Fruit fly (Drosophila melanogaster): ENCODE data around the gene TfIIB.

DNA sequence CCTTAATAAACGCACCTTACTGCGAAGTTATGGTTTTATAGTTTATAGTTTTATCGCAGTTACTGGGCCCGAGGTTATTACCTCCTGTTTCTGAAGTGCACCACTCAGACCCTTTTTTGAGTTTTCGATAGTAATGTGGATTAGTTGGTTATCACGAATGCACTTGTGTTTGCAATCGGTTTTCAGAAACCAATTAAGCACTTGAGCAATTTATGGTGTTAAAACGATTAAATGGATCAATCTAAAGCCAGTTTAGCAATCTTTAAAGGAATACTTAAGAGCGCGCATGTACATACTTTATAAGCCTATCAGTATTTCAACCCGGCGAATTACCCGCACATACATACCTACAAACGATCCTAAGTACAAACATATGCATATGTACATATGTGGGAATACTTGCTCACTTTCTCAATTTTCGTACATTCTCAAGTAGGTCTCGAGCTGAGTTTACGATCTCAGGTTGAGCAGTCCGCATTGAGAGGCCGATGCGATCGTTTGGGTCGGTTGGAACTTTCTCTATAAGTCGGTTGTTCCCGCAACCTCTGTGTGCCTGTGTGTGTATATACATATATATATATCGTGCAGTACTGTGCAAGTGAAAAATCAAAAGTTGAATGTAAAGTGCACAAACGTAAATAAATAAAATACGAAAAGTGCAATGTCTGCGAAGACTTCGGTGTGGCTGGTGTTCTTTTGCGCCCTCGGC is 26.2 kb downstream of the TfIIB start, which contains the start of the genes LManI and LManII:
- no peak for TF ChIP-seq net (GFP tag; optimal IDR thresholded peaks at IDR 0.05)
- TF ChIP-seq CG11762 (GFP tag; optimal IDR thresholded peaks at IDR 0.05; ENCODE audit: insufficient read depth), result no peak
- TF ChIP-seq Blimp-1 (GFP tag; optimal IDR thresholded peaks at IDR 0.05), result no peak

Data from whole organism, prepupa.